Fruit fly (Drosophila melanogaster) whole organism: ENCODE measurements around the gene Gcn5.
A peak's percentile ranks its signal among the peaks of the same experiment; 100 is the strongest.

Experiments used
- CG8478 ChIP-seq: fragments of >200 bp; optimal IDR thresholded peaks from 2 replicates; lab custom pipeline; 2018; ENCODE audit warnings: inconsistent platforms
- Dll ChIP-seq: fragments of >200 bp; optimal IDR thresholded peaks from 2 replicates; lab custom pipeline; 2017
- EcR ChIP-seq, 2 experiments: fragments of >200 bp; optimal IDR thresholded peaks; 2 replicates each; lab custom pipeline; 2017; ENCODE audit warnings: missing biosample characterization in 2 of 2, missing genetic modification characterization in 2 of 2, missing genetic modification reagents in 2 of 2
- pan ChIP-seq: fragments of >200 bp; optimal IDR thresholded peaks from 2 replicates; lab custom pipeline; 2017
- psq ChIP-seq: fragments of >200 bp; optimal IDR thresholded peaks from 2 replicates; lab custom pipeline; 2017
- usp ChIP-seq: fragments of >200 bp; optimal IDR thresholded peaks from 2 replicates; lab custom pipeline; 2017; ENCODE audit warnings: missing biosample characterization, missing genetic modification characterization, mixed read lengths

DNA sequence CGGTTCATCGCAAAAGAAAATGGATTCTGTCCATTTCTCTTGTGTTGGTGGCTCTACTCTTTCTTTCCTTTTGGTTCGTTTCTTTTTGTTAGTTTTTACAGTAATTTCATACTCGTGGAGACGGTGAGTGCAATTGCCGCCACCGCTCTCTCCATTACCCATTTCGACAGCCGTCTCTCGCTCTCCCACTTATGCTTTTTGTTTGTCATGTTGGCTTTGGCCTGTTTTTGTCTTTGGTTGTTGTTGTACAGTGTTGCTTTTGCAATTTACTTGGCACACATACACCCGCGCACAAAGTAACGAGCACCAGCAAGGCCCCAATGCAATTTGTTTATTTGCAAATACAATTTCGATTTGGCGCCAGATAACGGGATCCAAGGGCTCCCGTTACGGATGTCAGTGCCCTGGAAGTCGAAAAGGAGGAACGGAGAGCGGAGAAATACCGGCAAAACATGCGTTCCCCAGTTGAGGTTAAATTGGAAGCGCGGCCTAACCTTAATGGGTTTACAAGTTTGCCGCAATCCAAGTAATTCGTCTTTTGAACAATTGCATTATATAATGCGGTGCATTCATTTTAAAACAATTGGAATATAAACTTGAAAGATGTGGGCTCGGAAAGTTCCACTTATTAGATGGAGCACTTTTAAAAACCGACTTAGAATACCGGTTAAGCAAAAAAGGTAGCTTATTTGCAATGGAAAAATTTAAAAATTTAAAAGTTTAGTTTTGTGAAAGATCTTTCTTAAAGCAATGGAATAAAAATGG, 7.9 kb downstream of the Gcn5 start:
- TF ChIP-seq CG8478 (lab: Kevin White, UChicago): no peak
- TF ChIP-seq pan (lab: Kevin White, UChicago): no peak
- TF ChIP-seq psq (lab: Kevin White, UChicago): no peak
- TF ChIP-seq usp (GFP tag; lab: Kevin White, UChicago): no peak
- TF ChIP-seq Dll (lab: Kevin White, UChicago): peak; percentile 43
- no peak for TF ChIP-seq EcR (GFP tag; optimal IDR thresholded peaks at IDR 0.05; lab: Kevin White, UChicago)
